Worm (Caenorhabditis elegans) whole organism, early embryonic: ENCODE data around the gene F44G4.7.

Experiments
- B0310.2 ChIP-seq: sonication (generic microtip); optimal IDR thresholded peaks from 2 replicates; lab custom pipeline; 2016; ENCODE audit warnings: mild to moderate bottlenecking, missing genetic modification characterization, missing compliant biosample characterization
- F13C5.2 ChIP-seq: sonication (generic microtip); optimal IDR thresholded peaks from 2 replicates; lab custom pipeline; 2017; ENCODE audit warnings: mild to moderate bottlenecking, missing genetic modification characterization, inconsistent platforms, missing compliant biosample characterization
- aly-1 ChIP-seq: sonication (generic microtip); optimal IDR thresholded peaks from 2 replicates; lab custom pipeline; 2016; ENCODE audit warnings: missing genetic modification characterization, missing compliant biosample characterization
- ama-1 ChIP-seq: fragments of 150-350 bp; optimal IDR thresholded peaks from 2 replicates; lab custom pipeline; 2014
- ceh-13 ChIP-seq: fragments of 200-800 bp; sonication (Bioruptor generic); optimal IDR thresholded peaks from 2 replicates; lab custom pipeline; 2018; ENCODE audit warnings: mild to moderate bottlenecking, missing genetic modification characterization, missing compliant biosample characterization
- ceh-36 ChIP-seq: sonication (generic microtip); optimal IDR thresholded peaks from 2 replicates; lab custom pipeline; 2016; ENCODE audit warnings: missing genetic modification characterization, inconsistent platforms, missing compliant biosample characterization
- ets-7 ChIP-seq: sonication (generic microtip); optimal IDR thresholded peaks from 2 replicates; lab custom pipeline; 2016; ENCODE audit warnings: missing genotype, missing genetic modification characterization, missing compliant biosample characterization
- flt-1 ChIP-seq: fragments of 200-800 bp; sonication (Bioruptor generic); IDR thresholded peaks from 2 replicates; pipeline ENCODE4 v1.3.6; 2022; ENCODE audit warnings: missing genetic modification characterization, missing compliant biosample characterization
- hmbx-1 ChIP-seq: sonication (generic microtip); optimal IDR thresholded peaks from 2 replicates; lab custom pipeline; 2016; ENCODE audit warnings: mild to moderate bottlenecking, missing genetic modification characterization, missing compliant biosample characterization
- hmg-4 ChIP-seq: fragments of 200-800 bp; sonication (Bioruptor generic); optimal IDR thresholded peaks from 2 replicates; lab custom pipeline; 2018; ENCODE audit warnings: mild to moderate bottlenecking, missing genetic modification characterization, missing compliant biosample characterization
- hnd-1 ChIP-seq: sonication (generic microtip); optimal IDR thresholded peaks from 2 replicates; lab custom pipeline; 2016; ENCODE audit warnings: missing genetic modification characterization, missing compliant biosample characterization
- pes-1 ChIP-seq: fragments of 200-800 bp; sonication (Bioruptor generic); IDR thresholded peaks from 2 replicates; pipeline ENCODE4 v1.3.6; 2022; ENCODE audit warnings: missing genetic modification reagents, missing genetic modification characterization, missing compliant biosample characterization
- scrt-1 ChIP-seq: fragments of 200-800 bp; sonication (Bioruptor generic); IDR thresholded peaks from 2 replicates; pipeline ENCODE4 v1.3.6; 2022; ENCODE audit warnings: missing genetic modification characterization, missing compliant biosample characterization
- sea-1 ChIP-seq: fragments of 200-800 bp; sonication (Bioruptor generic); conservative IDR thresholded peaks from 2 replicates; pipeline ENCODE4 v1.3.6; 2022; ENCODE audit warnings: missing genetic modification characterization, missing compliant biosample characterization
- tbx-11 ChIP-seq: fragments of 200-800 bp; sonication (Bioruptor generic); IDR thresholded peaks from 2 replicates; pipeline ENCODE4 v1.3.6; 2022; ENCODE audit warnings: missing genetic modification characterization, missing compliant biosample characterization
- tbx-37 ChIP-seq: fragments of 200-800 bp; sonication (Bioruptor generic); conservative IDR thresholded peaks from 2 replicates; pipeline ENCODE4 v1.3.6; 2022; ENCODE audit warnings: missing genetic modification reagents, missing genetic modification characterization, missing compliant biosample characterization
- tra-4 ChIP-seq: sonication (generic microtip); optimal IDR thresholded peaks from 2 replicates; lab custom pipeline; 2017; ENCODE audit warnings: missing genetic modification characterization, missing compliant biosample characterization

The F44G4.7 gene

ce11 chrII:8982683-8983082, 22.3 kb downstream of the F44G4.7 start, which contains the start of gene C18E9.7:
Gene C18E9.7 (minus strand): TSS chrII:8982783.
- TF ChIP-seq tbx-37 (GFP tag; lab: Robert Waterston, UW): no peak
- no peak for TF ChIP-seq tbx-11 (GFP tag; lab: Robert Waterston, UW)
- no peak for TF ChIP-seq ceh-36 (tag; lab: Kevin White, UChicago)
- TF ChIP-seq hnd-1 (tag; lab: Kevin White, UChicago): no peak
- TF ChIP-seq pes-1 (GFP tag; lab: Robert Waterston, UW): no peak
- no peak for TF ChIP-seq ets-7 (tag; lab: Kevin White, UChicago)
- TF ChIP-seq hmg-4: no peak
- no peak for TF ChIP-seq flt-1 (GFP tag; lab: Robert Waterston, UW)
- no peak for TF ChIP-seq ceh-13 (GFP tag; lab: Kevin White, UChicago)
- no peak for TF ChIP-seq B0310.2 (tag; lab: Kevin White, UChicago)
- TF ChIP-seq scrt-1 (GFP tag; lab: Robert Waterston, UW): no peak
- no peak for TF ChIP-seq aly-1 (tag; lab: Kevin White, UChicago)

DNA sequence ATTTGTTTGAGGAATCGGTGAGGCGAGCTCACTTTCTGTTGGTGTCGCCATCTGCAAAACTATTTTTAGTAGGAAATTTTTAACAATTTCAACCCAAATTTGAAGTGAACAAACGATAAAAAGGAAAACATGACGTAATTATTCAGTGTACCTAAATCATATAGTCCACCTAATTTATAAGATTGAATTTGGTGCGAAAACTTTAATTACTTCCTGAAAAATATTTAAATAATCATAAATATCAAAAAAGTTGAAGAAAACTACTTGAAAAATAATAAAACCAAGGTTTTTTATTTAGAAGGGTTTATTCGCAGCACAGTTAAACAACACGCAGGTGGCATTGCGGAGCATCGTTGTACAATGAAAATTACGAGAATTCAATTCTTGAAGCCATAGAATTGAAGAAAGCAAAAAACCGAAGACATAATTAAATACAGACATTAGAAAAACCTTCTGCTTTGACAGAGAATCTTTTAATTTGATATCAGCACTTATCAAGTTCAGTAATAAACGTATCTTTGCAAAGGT, 31.4 kb downstream of the F44G4.7 start, which contains the start of gene tomm-40:
tomm-40 (minus strand) TSS at position 51 of the 528 bp plus-strand sequence.
- peak; percentile 47 for TF ChIP-seq F13C5.2 (tag; lab: Kevin White, UChicago)
- TF ChIP-seq tra-4: no peak
- TF ChIP-seq aly-1 (tag; lab: Kevin White, UChicago): no peak
- no peak for TF ChIP-seq ceh-36 (tag; lab: Kevin White, UChicago)
- no peak for TF ChIP-seq pes-1 (GFP tag; lab: Robert Waterston, UW)

DNA sequence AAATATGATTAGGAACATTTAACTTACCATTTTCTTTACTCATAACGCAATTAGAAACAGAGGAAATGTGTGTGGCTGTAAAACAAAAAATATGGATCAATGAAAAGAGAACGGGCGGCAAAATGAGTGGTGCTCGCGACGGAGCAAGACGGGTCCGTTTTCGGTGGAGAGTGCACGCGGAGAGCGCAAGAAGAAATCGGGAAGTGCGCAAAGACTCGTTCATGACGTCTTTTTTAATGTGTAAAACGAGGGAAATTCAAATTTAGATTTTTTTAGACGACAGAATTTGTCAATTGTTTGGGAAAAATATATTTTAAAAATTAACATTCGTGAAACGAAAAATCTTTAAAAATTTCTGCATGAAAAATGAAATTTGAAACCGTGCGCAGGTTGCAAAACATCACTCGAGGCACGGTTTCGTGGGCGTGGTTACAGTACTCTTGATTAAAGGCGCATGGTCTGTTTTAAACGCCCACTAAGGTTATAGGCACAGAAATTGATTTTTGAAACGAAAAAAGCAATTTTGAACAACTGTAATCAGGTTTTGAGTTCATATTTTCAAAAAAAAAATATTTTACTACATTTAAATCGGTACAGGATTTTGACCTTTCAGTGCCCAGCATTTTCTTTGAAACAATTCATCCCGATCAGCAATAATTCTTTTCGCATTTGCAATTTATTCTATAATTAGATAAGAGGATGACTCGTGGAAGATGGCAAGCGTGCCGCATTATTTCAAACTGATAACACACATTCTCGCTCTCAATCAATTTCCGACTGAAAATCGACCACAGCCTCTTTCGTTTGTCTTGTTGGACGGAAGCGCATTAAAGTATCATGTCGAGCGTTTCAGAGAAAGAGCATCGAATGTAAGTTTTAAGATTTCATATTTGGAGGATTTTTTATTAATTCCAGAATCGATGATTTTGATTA, 35.5 kb downstream of the F44G4.7 start, which contains the start of the genes szy-20 and C18E9.5:
szy-20 (minus strand) TSS at position 83 of the 933 bp plus-strand sequence.
C18E9.5 (plus strand) TSS at position 730 of the 933 bp plus-strand sequence.
- TF ChIP-seq tbx-37 (GFP tag; lab: Robert Waterston, UW) (0 out of 2 replicates have a peak, but pooled peaks have one; percentile 22), pes-1 (GFP tag; lab: Robert Waterston, UW) (no peak; the same call in 1 of the 2 replicates), hmg-4 (peak; percentile 67), F13C5.2 (tag; lab: Kevin White, UChicago) (peak; percentile 82), hnd-1 (tag; lab: Kevin White, UChicago) (no peak)

ce11 chrII:8964835-8965234, 40.1 kb downstream of the F44G4.7 start, which contains the start of the genes ndub-3 and C18E9.2:
Gene ndub-3 (minus strand): TSS chrII:8964890.
Gene C18E9.2 (plus strand): TSS chrII:8965006.
- TF ChIP-seq flt-1 (GFP tag; lab: Robert Waterston, UW) (no peak), B0310.2 (tag; lab: Kevin White, UChicago) (no peak), sea-1 (GFP tag; lab: Robert Waterston, UW) (no peak), pes-1 (GFP tag; lab: Robert Waterston, UW) (no peak), hmg-4 (no peak), scrt-1 (GFP tag; lab: Robert Waterston, UW) (no peak), tra-4 (no peak), tbx-11 (GFP tag; lab: Robert Waterston, UW) (no peak), ama-1 (no peak)

- TF ChIP-seq aly-1 (tag; lab: Kevin White, UChicago) (no peak), pes-1 (GFP tag; lab: Robert Waterston, UW) (no peak), ama-1 (no peak), B0310.2 (tag; lab: Kevin White, UChicago) (no peak), ceh-36 (tag; lab: Kevin White, UChicago) (no peak), tbx-37 (GFP tag; lab: Robert Waterston, UW) (no peak), ceh-13 (GFP tag; lab: Kevin White, UChicago) (no peak), scrt-1 (GFP tag; lab: Robert Waterston, UW) (no peak), flt-1 (GFP tag; lab: Robert Waterston, UW) (no peak)
These were observed 40.9 kb downstream of the F44G4.7 start, which contains the start of gene sftd-3 for ce11 chrII:8964049-8964448. Gene sftd-3 (minus strand): TSS chrII:8964149.

ce11 chrII:8962206-8962605, 42.8 kb downstream of the F44G4.7 start:
- no peak for TF ChIP-seq scrt-1 (GFP tag; lab: Robert Waterston, UW)
- no peak for TF ChIP-seq tra-4
- TF ChIP-seq hmg-4: no peak
- no peak for TF ChIP-seq pes-1 (GFP tag; lab: Robert Waterston, UW)
- no peak for TF ChIP-seq hnd-1 (tag; lab: Kevin White, UChicago)
- TF ChIP-seq tbx-11 (GFP tag; lab: Robert Waterston, UW): no peak

ce11 chrII:8961450-8961849, 43.5 kb downstream of the F44G4.7 start:
- TF ChIP-seq ceh-36 (tag; lab: Kevin White, UChicago): no peak

DNA sequence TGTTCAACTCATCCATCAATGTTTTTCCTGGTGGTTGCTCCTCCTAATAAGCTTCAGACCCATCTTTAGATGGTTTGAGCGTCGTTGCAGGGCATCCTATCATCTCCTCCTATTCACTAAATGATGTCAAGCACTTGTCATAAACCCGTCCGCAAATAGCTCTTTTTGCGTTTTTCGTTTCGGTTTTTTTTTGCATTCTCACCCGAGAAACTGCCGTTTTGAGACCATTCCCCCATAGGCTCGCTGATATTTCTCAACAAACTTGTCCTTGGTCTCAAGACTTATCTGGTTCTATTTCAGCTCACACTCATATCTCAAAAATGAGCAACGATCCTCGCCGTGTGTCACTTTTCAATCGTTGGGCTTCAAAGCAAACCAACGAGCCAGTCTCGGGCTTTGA, 44.6 kb downstream of the F44G4.7 start, which contains the start of gene cal-2:
cal-2 (plus strand) TSS at position 301 of the 400 bp plus-strand sequence.
- TF ChIP-seq tbx-37 (GFP tag; lab: Robert Waterston, UW) (no peak), B0310.2 (tag; lab: Kevin White, UChicago) (no peak), scrt-1 (GFP tag; lab: Robert Waterston, UW) (no peak), tra-4 (no peak), hmbx-1 (tag; lab: Kevin White, UChicago) (no peak), ets-7 (tag; lab: Kevin White, UChicago) (no peak), hmg-4 (no peak)
